Worm (Caenorhabditis elegans) whole organism, L4 larva: ENCODE results near the gene B0547.2.
A peak's percentile ranks its signal among the peaks of the same experiment; 100 is the strongest.

Experiments used
- F49E8.2 ChIP-seq: sonication (generic microtip); optimal IDR thresholded peaks from 2 replicates; lab custom pipeline; 2016; ENCODE audit warnings: missing compliant biosample characterization, mild to moderate bottlenecking, missing genetic modification characterization, borderline replicate concordance
- R02D3.7 ChIP-seq: fragments of 150-350 bp; sonication (generic microtip); optimal IDR thresholded peaks from 3 replicates; lab custom pipeline; 2014; ENCODE audit warnings: missing biosample characterization, missing genetic modification characterization
- T26A8.4 ChIP-seq: fragments of 200-800 bp; sonication (Bioruptor generic); IDR thresholded peaks from 2 replicates; pipeline ENCODE4 v1.3.6; 2022; ENCODE audit warnings: missing genetic modification characterization, missing compliant biosample characterization
- Y48G9A.11 ChIP-seq: fragments of 200-800 bp; sonication (Bioruptor generic); IDR thresholded peaks from 2 replicates; pipeline ENCODE4 v1.3.6; 2022; ENCODE audit warnings: missing genetic modification reagents, missing genetic modification characterization, missing compliant biosample characterization
- Y5F2A.4 ChIP-seq: fragments of 200-800 bp; sonication (Bioruptor generic); optimal IDR thresholded peaks from 2 replicates; lab custom pipeline; 2018; ENCODE audit warnings: mild to moderate bottlenecking, missing genetic modification characterization, missing compliant biosample characterization
- ZK546.5 ChIP-seq, 2 experiments: sonication (generic microtip); optimal IDR thresholded peaks; 2 replicates each; lab custom pipeline; 2017; ENCODE audit warnings: missing biosample characterization in 2 of 2, missing genetic modification characterization in 2 of 2
- attf-4 ChIP-seq: sonication (generic microtip); optimal IDR thresholded peaks from 3 replicates; lab custom pipeline; 2017; ENCODE audit warnings: missing biosample characterization, missing genetic modification characterization
- ceh-20 ChIP-seq: fragments of 200-800 bp; sonication (Bioruptor generic); IDR thresholded peaks from 2 replicates; pipeline ENCODE4 v1.3.6; 2022; ENCODE audit warnings: missing genetic modification reagents, missing genetic modification characterization, missing compliant biosample characterization
- ceh-28 ChIP-seq: fragments of 150-350 bp; optimal IDR thresholded peaks from 2 replicates; lab custom pipeline; 2014; ENCODE audit warnings: missing biosample characterization, missing genetic modification reagents, missing genetic modification characterization
- ceh-62 ChIP-seq: sonication (generic microtip); optimal IDR thresholded peaks from 2 replicates; lab custom pipeline; 2017; ENCODE audit warnings: missing biosample characterization, missing genetic modification characterization
- ces-1 ChIP-seq: fragments of 150-350 bp; sonication (generic microtip); optimal IDR thresholded peaks from 4 replicates; lab custom pipeline; 2014; ENCODE audit warnings: missing biosample characterization, missing genetic modification reagents, missing genetic modification characterization
- cey-2 ChIP-seq: sonication (generic microtip); optimal IDR thresholded peaks from 3 replicates; lab custom pipeline; 2017; ENCODE audit warnings: missing genetic modification characterization, mild to moderate bottlenecking, missing compliant biosample characterization, antibody characterized with exemption, borderline replicate concordance; ENCODE audit not compliant: insufficient read depth
- daf-12 ChIP-seq: fragments of 150-350 bp; optimal IDR thresholded peaks from 2 replicates; lab custom pipeline; 2014; ENCODE audit warnings: missing biosample characterization, missing genetic modification reagents, missing genetic modification characterization
- dmd-6 ChIP-seq: fragments of 200-800 bp; sonication (Bioruptor generic); IDR thresholded peaks from 2 replicates; pipeline ENCODE4 v1.3.6; 2022; ENCODE audit warnings: missing genetic modification reagents, missing genetic modification characterization, missing compliant biosample characterization
- dve-1 ChIP-seq: sonication (generic microtip); optimal IDR thresholded peaks from 2 replicates; lab custom pipeline; 2017; ENCODE audit warnings: antibody characterized with exemption, mild to moderate bottlenecking, missing genetic modification characterization, missing compliant biosample characterization; ENCODE audit not compliant: insufficient read depth
- egl-27 ChIP-seq: sonication (generic microtip); optimal IDR thresholded peaks from 3 replicates; lab custom pipeline; 2017; ENCODE audit warnings: missing biosample characterization, missing genetic modification reagents, missing genetic modification characterization
- egl-43 ChIP-seq: fragments of 200-800 bp; sonication (Bioruptor generic); IDR thresholded peaks from 2 replicates; pipeline ENCODE4 v1.3.6; 2022; ENCODE audit warnings: missing genetic modification reagents, missing genetic modification characterization, missing compliant biosample characterization
- fkh-10 ChIP-seq: fragments of 150-350 bp; optimal IDR thresholded peaks from 2 replicates; lab custom pipeline; 2014; ENCODE audit warnings: missing biosample characterization, missing genetic modification reagents, missing genetic modification characterization
- hif-1 ChIP-seq, 2 experiments: sonication (generic microtip); optimal IDR thresholded peaks; 2 replicates each; lab custom pipeline; 2016 to 2017; ENCODE audit warnings: missing compliant biosample characterization in 2 of 2, missing genetic modification characterization in 2 of 2, missing genetic modification reagents in 2 of 2, missing genotype in 2 of 2, mild to moderate bottlenecking in 1 of 2
- hlh-11 ChIP-seq: fragments of 200-800 bp; sonication (Bioruptor generic); optimal IDR thresholded peaks from 2 replicates; lab custom pipeline; 2018; ENCODE audit warnings: mild to moderate bottlenecking, missing genetic modification characterization, missing compliant biosample characterization
- hlh-30 ChIP-seq: sonication (generic microtip); optimal IDR thresholded peaks from 2 replicates; lab custom pipeline; 2017; ENCODE audit warnings: antibody characterized with exemption, mild to moderate bottlenecking, missing genetic modification characterization, missing compliant biosample characterization; ENCODE audit not compliant: insufficient read depth
- hmg-1.1 ChIP-seq: fragments of 200-800 bp; sonication (Bioruptor generic); IDR thresholded peaks from 2 replicates; pipeline ENCODE4 v1.3.6; 2022; ENCODE audit warnings: missing genetic modification reagents, missing genetic modification characterization, missing compliant biosample characterization
- lin-13 ChIP-seq: fragments of 150-350 bp; optimal IDR thresholded peaks from 2 replicates; lab custom pipeline; 2014; ENCODE audit warnings: missing biosample characterization, missing genetic modification reagents, missing genetic modification characterization
- lin-39 ChIP-seq: fragments of 150-350 bp; optimal IDR thresholded peaks from 2 replicates; lab custom pipeline; 2014; ENCODE audit warnings: missing biosample characterization, missing genetic modification reagents, missing genetic modification characterization
- lir-3 ChIP-seq: sonication (generic microtip); optimal IDR thresholded peaks from 2 replicates; lab custom pipeline; 2016; ENCODE audit warnings: mild to moderate bottlenecking, missing genetic modification characterization, missing compliant biosample characterization
- lsy-2 ChIP-seq, 2 experiments: fragments of 150-350 bp in 1 of 2; sonication (generic microtip) in 1 of 2; optimal IDR thresholded peaks; 2 replicates each; lab custom pipeline; 2014 to 2017; ENCODE audit warnings: missing biosample characterization in 2 of 2, missing genetic modification characterization in 2 of 2
- madf-9 ChIP-seq: fragments of 200-800 bp; sonication (Bioruptor generic); conservative IDR thresholded peaks from 2 replicates; pipeline ENCODE4 v1.3.6; 2022; ENCODE audit warnings: missing genetic modification reagents, missing genetic modification characterization, missing compliant biosample characterization
- mdl-1 ChIP-seq, 2 experiments: fragments of 150-350 bp in 1 of 2; sonication (generic microtip) in 1 of 2; optimal IDR thresholded peaks; 2 replicates each; lab custom pipeline; 2014 to 2017; ENCODE audit warnings: missing biosample characterization in 2 of 2, missing genetic modification characterization in 2 of 2
- mep-1 ChIP-seq: fragments of 150-350 bp; sonication (generic microtip); optimal IDR thresholded peaks from 3 replicates; lab custom pipeline; 2014; ENCODE audit warnings: missing biosample characterization, missing genetic modification characterization
- mes-2 ChIP-seq: sonication (generic microtip); optimal IDR thresholded peaks from 2 replicates; lab custom pipeline; 2016; ENCODE audit warnings: missing genotype, mild to moderate bottlenecking, missing genetic modification characterization, missing compliant biosample characterization; ENCODE audit not compliant: poor library complexity, severe bottlenecking
- nhr-102 ChIP-seq: sonication (generic microtip); optimal IDR thresholded peaks from 2 replicates; lab custom pipeline; 2016; ENCODE audit warnings: mild to moderate bottlenecking, missing genetic modification characterization, moderate library complexity, missing compliant biosample characterization
- nhr-25 ChIP-seq: sonication (generic microtip); optimal IDR thresholded peaks from 2 replicates; lab custom pipeline; 2017; ENCODE audit warnings: missing genetic modification characterization, mild to moderate bottlenecking, missing compliant biosample characterization, antibody characterized with exemption, moderate library complexity, borderline replicate concordance; ENCODE audit not compliant: insufficient read depth
- nhr-28 ChIP-seq: fragments of 150-350 bp; optimal IDR thresholded peaks from 2 replicates; lab custom pipeline; 2014; ENCODE audit warnings: missing biosample characterization, missing genetic modification characterization
- nhr-41 ChIP-seq: fragments of 200-800 bp; sonication (Bioruptor generic); IDR thresholded peaks from 2 replicates; pipeline ENCODE4 v1.3.6; 2022; ENCODE audit warnings: missing genetic modification reagents, missing genetic modification characterization, missing compliant biosample characterization
- nhr-42 ChIP-seq: fragments of 200-800 bp; sonication (Bioruptor generic); IDR thresholded peaks from 2 replicates; pipeline ENCODE4 v1.3.6; 2022; ENCODE audit warnings: missing genetic modification characterization, missing compliant biosample characterization
- nhr-48 ChIP-seq: sonication (generic microtip); optimal IDR thresholded peaks from 2 replicates; lab custom pipeline; 2016; ENCODE audit warnings: mild to moderate bottlenecking, missing genetic modification characterization, missing compliant biosample characterization
- pha-4 ChIP-seq, 2 experiments: fragments of 150-350 bp in 1 of 2; fragments of 200-800 bp in 1 of 2; sonication (Bioruptor generic) in 1 of 2; IDR thresholded peaks in 1 of 2; optimal IDR thresholded peaks in 1 of 2; 2 replicates each; pipeline versions ENCODE4 v1.3.6 to Lab custom; 2014 to 2022; ENCODE audit warnings: missing genetic modification characterization in 2 of 2, missing genetic modification reagents in 2 of 2, missing biosample characterization in 1 of 2, missing compliant biosample characterization in 1 of 2
- pqm-1 ChIP-seq: sonication (generic microtip); optimal IDR thresholded peaks from 2 replicates; lab custom pipeline; 2017; ENCODE audit warnings: missing biosample characterization, missing genetic modification characterization
- skn-1 ChIP-seq: fragments of 150-350 bp; optimal IDR thresholded peaks from 2 replicates; lab custom pipeline; 2014; ENCODE audit warnings: missing biosample characterization, missing genetic modification characterization
- snpc-4 ChIP-seq: fragments of 150-350 bp; optimal IDR thresholded peaks from 2 replicates; lab custom pipeline; 2014; ENCODE audit warnings: missing biosample characterization, missing genetic modification characterization
- tag-97 ChIP-seq: fragments of 200-800 bp; sonication (Bioruptor generic); IDR thresholded peaks from 2 replicates; pipeline ENCODE4 v1.3.6; 2022; ENCODE audit warnings: missing genetic modification characterization, missing compliant biosample characterization
- unc-39 ChIP-seq: sonication (generic microtip); optimal IDR thresholded peaks from 2 replicates; lab custom pipeline; 2017; ENCODE audit warnings: missing biosample characterization, missing genetic modification characterization
- unc-62 ChIP-seq, 3 experiments: fragments of 150-350 bp in 1 of 3; sonication (generic microtip); optimal IDR thresholded peaks in 2 of 3; peaks in 1 of 3; 1 replicate in 1 of 3; 2 replicates in 2 of 3; lab custom pipeline; 2014 to 2017; ENCODE audit warnings: missing biosample characterization in 3 of 3, missing genetic modification characterization in 3 of 3, missing genetic modification reagents in 3 of 3, missing genotype in 1 of 3
- vab-7 ChIP-seq: fragments of 200-800 bp; sonication (Bioruptor generic); IDR thresholded peaks from 2 replicates; pipeline ENCODE4 v1.3.6; 2022; ENCODE audit warnings: missing genetic modification reagents, missing genetic modification characterization, missing compliant biosample characterization
- zfp-2 ChIP-seq: sonication (generic microtip); optimal IDR thresholded peaks from 2 replicates; lab custom pipeline; 2016; ENCODE audit warnings: mild to moderate bottlenecking, missing genetic modification characterization, missing compliant biosample characterization
- zfp-3 ChIP-seq: fragments of 200-800 bp; sonication (Bioruptor generic); conservative IDR thresholded peaks from 2 replicates; pipeline ENCODE4 v1.3.6; 2022; ENCODE audit warnings: missing genetic modification reagents, missing genetic modification characterization, missing compliant biosample characterization
- zip-2 ChIP-seq: fragments of 150-350 bp; optimal IDR thresholded peaks from 2 replicates; lab custom pipeline; 2014; ENCODE audit warnings: missing biosample characterization, missing genetic modification characterization

The B0547.2 gene

ce11 chrIV:5658897-5659296, 13.1 kb downstream of the B0547.2 start (continued):
- TF ChIP-seq pqm-1 (tag; lab: Kevin White, UChicago), result peak; percentile 54

DNA sequence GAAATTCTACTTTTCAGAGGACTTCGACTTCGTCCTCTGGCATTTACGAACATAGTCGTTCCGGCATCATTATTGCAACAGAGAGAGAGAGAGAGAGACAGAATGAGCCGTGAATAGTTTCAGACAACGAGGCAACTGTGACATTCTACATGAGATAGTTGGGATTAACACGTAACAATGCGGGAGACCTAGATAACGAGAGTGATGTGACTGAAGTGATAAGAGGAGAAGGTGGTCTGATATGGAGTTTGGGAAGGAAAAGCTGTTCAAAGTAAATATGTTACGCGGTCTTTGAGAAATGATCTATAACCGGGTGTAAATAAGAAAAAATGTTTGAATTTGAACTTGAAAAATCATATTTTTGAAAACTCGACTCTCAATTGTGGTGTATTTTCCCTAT, 13.7 kb downstream of the B0547.2 start:
- TF ChIP-seq lin-13 (GFP tag; lab: Kevin White, UChicago), result no peak
- peak; percentile 47 for TF ChIP-seq mes-2 (tag; lab: Kevin White, UChicago)
- TF ChIP-seq egl-27 (tag; lab: Kevin White, UChicago), result no peak
- TF ChIP-seq mdl-1 (tag; optimal IDR thresholded peaks at IDR 0.05; lab: Kevin White, UChicago), result no peak
- TF ChIP-seq unc-39 (tag; lab: Kevin White, UChicago), result no peak
- TF ChIP-seq Y5F2A.4 (GFP tag; lab: Kevin White, UChicago), result no peak
- TF ChIP-seq Y48G9A.11 (GFP tag; lab: Robert Waterston, UW), result no peak
- peak; percentile 65 for TF ChIP-seq hlh-11 (tag; lab: Kevin White, UChicago)
- TF ChIP-seq pha-4 (GFP tag; IDR thresholded peaks at IDR 0.05; lab: Robert Waterston, UW), result no peak
- TF ChIP-seq pha-4 (tag; optimal IDR thresholded peaks at IDR 0.05; lab: Kevin White, UChicago), result no peak
- no peak for TF ChIP-seq mep-1 (tag; lab: Kevin White, UChicago)
- peak in 1 of 2 experiments; percentile 53 for TF ChIP-seq unc-62 (GFP tag; optimal IDR thresholded peaks at IDR 0.05 in 1 of 2; lab: Kevin White, UChicago)
- no peak for TF ChIP-seq unc-62 (tag; optimal IDR thresholded peaks at IDR 0.05; lab: Kevin White, UChicago)
- peak; percentile 80 for TF ChIP-seq nhr-28
- TF ChIP-seq R02D3.7, result no peak
- TF ChIP-seq cey-2, result no peak
- no peak for TF ChIP-seq ceh-62
- TF ChIP-seq zfp-3, result no peak
- peak; percentile 83 for TF ChIP-seq dve-1
- TF ChIP-seq nhr-25, result no peak
- TF ChIP-seq F49E8.2 (tag; lab: Kevin White, UChicago), result no peak
- TF ChIP-seq nhr-48 (tag; lab: Kevin White, UChicago), result no peak
- no peak for TF ChIP-seq nhr-102 (tag; lab: Kevin White, UChicago)
- TF ChIP-seq ZK546.5 (tag; optimal IDR thresholded peaks at IDR 0.05; lab: Kevin White, UChicago), result no peak
- TF ChIP-seq lir-3 (tag; lab: Kevin White, UChicago), result no peak
- TF ChIP-seq lin-39 (tag; lab: Kevin White, UChicago), result no peak
- no peak for TF ChIP-seq zfp-2
- TF ChIP-seq T26A8.4, result no peak
- TF ChIP-seq nhr-42 (GFP tag; lab: Robert Waterston, UW), result no peak
- no peak for TF ChIP-seq madf-9 (GFP tag; lab: Robert Waterston, UW)
- TF ChIP-seq hif-1 (tag; optimal IDR thresholded peaks at IDR 0.05; lab: Kevin White, UChicago), result peak in 1 of 2 experiments; percentile 8
- no peak for TF ChIP-seq snpc-4 (tag; lab: Kevin White, UChicago)
- no peak for TF ChIP-seq lsy-2 (tag; optimal IDR thresholded peaks at IDR 0.05; lab: Kevin White, UChicago)
- TF ChIP-seq daf-12 (tag; lab: Kevin White, UChicago), result no peak
- TF ChIP-seq attf-4 (tag; lab: Kevin White, UChicago), result no peak
- TF ChIP-seq skn-1 (tag; lab: Kevin White, UChicago), result no peak
- TF ChIP-seq ceh-20 (GFP tag; lab: Robert Waterston, UW), result no peak
- no peak for TF ChIP-seq egl-43
- TF ChIP-seq hmg-1.1, result 0 out of 2 replicates have a peak, but pooled peaks have one; percentile 13
- TF ChIP-seq ceh-28, result no peak
- TF ChIP-seq tag-97 (GFP tag; lab: Robert Waterston, UW), result no peak
- TF ChIP-seq vab-7 (GFP tag; lab: Robert Waterston, UW), result no peak
- TF ChIP-seq zip-2 (tag; lab: Kevin White, UChicago), result no peak
- no peak for TF ChIP-seq ces-1 (GFP tag; lab: Kevin White, UChicago)
- peak; percentile 84 for TF ChIP-seq pqm-1 (tag; lab: Kevin White, UChicago)
- TF ChIP-seq nhr-41, result no peak
- TF ChIP-seq fkh-10 (GFP tag; lab: Kevin White, UChicago), result no peak
- TF ChIP-seq dmd-6 (GFP tag; lab: Robert Waterston, UW), result peak; percentile 90
- peak; percentile 10 for TF ChIP-seq hlh-30
